Worm (Caenorhabditis elegans) whole organism, L4/young adult: ENCODE results near the gene sra-30.

Experiments
- W03F9.2 ChIP-seq: fragments of 150-350 bp; optimal IDR thresholded peaks from 2 replicates; lab custom pipeline; 2014; ENCODE audit warnings: missing biosample characterization, missing genetic modification characterization
- dao-5 ChIP-seq: sonication (generic microtip); optimal IDR thresholded peaks from 2 replicates; lab custom pipeline; 2016; ENCODE audit warnings: missing genotype, missing genetic modification characterization, moderate library complexity, missing compliant biosample characterization
- him-1 ChIP-seq: sonication (generic microtip); optimal IDR thresholded peaks from 2 replicates; lab custom pipeline; 2016; ENCODE audit warnings: missing genotype, missing genetic modification reagents, missing genetic modification characterization, missing compliant biosample characterization

The sra-30 gene

ce11 chrIV:15179615-15180014 is 23.2 kb downstream of the sra-30 start, which contains the start of gene srd-23:
TSS of gene srd-23 (plus strand) at chrIV:15179915.
- no peak for TF ChIP-seq him-1 (tag; lab: Kevin White, UChicago)
- TF ChIP-seq W03F9.2 (tag; lab: Kevin White, UChicago) = no peak
- no peak for TF ChIP-seq dao-5 (tag; lab: Kevin White, UChicago)

ce11 chrIV:15175487-15176128 is 27.2 kb downstream of the sra-30 start, which contains the start of gene Y40H7A.4:
TSS of gene Y40H7A.4 (minus strand) at chrIV:15175537.
- TF ChIP-seq W03F9.2 (tag; lab: Kevin White, UChicago) (no peak), dao-5 (tag; lab: Kevin White, UChicago) (no peak), him-1 (tag; lab: Kevin White, UChicago) (no peak)

- TF ChIP-seq dao-5 (tag; lab: Kevin White, UChicago) = no peak
- no peak for TF ChIP-seq W03F9.2 (tag; lab: Kevin White, UChicago)
- no peak for TF ChIP-seq him-1 (tag; lab: Kevin White, UChicago)
These were observed 34.4 kb downstream of the sra-30 start for ce11 chrIV:15168442-15168841.

ce11 chrIV:15165602-15166001 is 37.2 kb downstream of the sra-30 start:
- TF ChIP-seq him-1 (tag; lab: Kevin White, UChicago) (no peak), dao-5 (tag; lab: Kevin White, UChicago) (no peak), W03F9.2 (tag; lab: Kevin White, UChicago) (no peak)

ce11 chrIV:15147104-15147503 is 55.7 kb downstream of the sra-30 start, which contains the start of gene str-78:
TSS of gene str-78 (minus strand) at chrIV:15147204.
- TF ChIP-seq him-1 (tag; lab: Kevin White, UChicago) (no peak), dao-5 (tag; lab: Kevin White, UChicago) (no peak), W03F9.2 (tag; lab: Kevin White, UChicago) (no peak)
